Worm (Caenorhabditis elegans): ENCODE data around the gene rad-50.

ce11 chrV:12283187-12283586 is 37.7 kb downstream of the rad-50 start, which contains the start of gene F55C5.10:
- TF ChIP-seq him-1 (tag; optimal IDR thresholded peaks at IDR 0.05): no peak
- no peak for TF ChIP-seq W03F9.2 (tag; optimal IDR thresholded peaks at IDR 0.05)
